Fruit fly (Drosophila melanogaster) whole organism, embryonic: Measurements from ENCODE around the gene ENGase.
A peak's percentile ranks its signal among the peaks of the same experiment; 100 is the strongest.

Experiments
- BEAF-32 ChIP-seq: fragments of 200-800 bp; sonication (Bioruptor generic); optimal IDR thresholded peaks from 3 replicates; lab custom pipeline; 2017; ENCODE audit warnings: missing biosample characterization, missing genetic modification characterization, mild to moderate bottlenecking, moderate library complexity, missing genetic modification reagents
- CG10267 ChIP-seq: fragments of 200-800 bp; sonication (Bioruptor generic); optimal IDR thresholded peaks from 2 replicates; lab custom pipeline; 2018; ENCODE audit warnings: missing biosample characterization, mild to moderate bottlenecking, missing genetic modification characterization, moderate library complexity
- CG10543 ChIP-seq: fragments of 200-800 bp; sonication (Bioruptor generic); optimal IDR thresholded peaks from 3 replicates; lab custom pipeline; 2017; ENCODE audit warnings: missing biosample characterization, mild to moderate bottlenecking, missing genetic modification characterization, moderate library complexity
- CG12071 ChIP-seq: fragments of 200-800 bp; sonication (Bioruptor generic); optimal IDR thresholded peaks from 3 replicates; lab custom pipeline; 2018; ENCODE audit warnings: missing biosample characterization, mild to moderate bottlenecking, missing genetic modification characterization
- CG12659 ChIP-seq: fragments of 200-800 bp; sonication (Bioruptor generic); optimal IDR thresholded peaks from 3 replicates; lab custom pipeline; 2017; ENCODE audit warnings: mild to moderate bottlenecking, missing biosample characterization, missing genetic modification reagents, missing genetic modification characterization
- CG13424 ChIP-seq: fragments of 200-800 bp; sonication (Bioruptor generic); optimal IDR thresholded peaks from 2 replicates; lab custom pipeline; 2019; ENCODE audit warnings: missing biosample characterization, mild to moderate bottlenecking, missing genetic modification characterization, moderate library complexity
- CG14014 ChIP-seq: fragments of 200-800 bp; sonication (Bioruptor generic); IDR thresholded peaks from 2 replicates; pipeline ENCODE4 v1.3.6; 2022; ENCODE audit warnings: missing biosample characterization, missing genetic modification characterization
- CG1602 ChIP-seq: fragments of 200-800 bp; sonication (Bioruptor generic); optimal IDR thresholded peaks from 3 replicates; lab custom pipeline; 2016; ENCODE audit warnings: missing biosample characterization, missing genetic modification characterization
- CG16815 ChIP-seq: fragments of 200-800 bp; sonication (Bioruptor generic); optimal IDR thresholded peaks from 3 replicates; lab custom pipeline; 2017; ENCODE audit warnings: missing biosample characterization, mild to moderate bottlenecking, missing genetic modification characterization
- CG17385 ChIP-seq: fragments of 200-800 bp; sonication (Bioruptor generic); optimal IDR thresholded peaks from 3 replicates; lab custom pipeline; 2018; ENCODE audit warnings: missing biosample characterization, mild to moderate bottlenecking, missing genetic modification characterization
- CG1832 ChIP-seq: fragments of 200-800 bp; sonication (Bioruptor generic); optimal IDR thresholded peaks from 2 replicates; lab custom pipeline; 2017; ENCODE audit warnings: missing biosample characterization, mild to moderate bottlenecking, missing genetic modification characterization, inconsistent platforms
- CG18599 ChIP-seq: fragments of 200-800 bp; sonication (Bioruptor generic); optimal IDR thresholded peaks from 3 replicates; lab custom pipeline; 2017; ENCODE audit warnings: missing biosample characterization, missing genetic modification characterization, mild to moderate bottlenecking, moderate library complexity, missing genetic modification reagents
- CG18764 ChIP-seq: fragments of 200-800 bp; sonication (Bioruptor generic); optimal IDR thresholded peaks from 3 replicates; lab custom pipeline; 2016; ENCODE audit warnings: missing biosample characterization, missing genetic modification characterization
- CG30403 ChIP-seq: fragments of 200-800 bp; sonication (Bioruptor generic); optimal IDR thresholded peaks from 3 replicates; lab custom pipeline; 2016; ENCODE audit warnings: missing biosample characterization, missing genetic modification characterization
- CG34224 ChIP-seq: fragments of 200-800 bp; sonication (Bioruptor generic); IDR thresholded peaks from 3 replicates; pipeline ENCODE4 v1.3.6; 2022; ENCODE audit warnings: missing biosample characterization, missing genetic modification characterization; ENCODE audit not compliant: partially characterized antibody
- CG3847 ChIP-seq: fragments of 200-800 bp; sonication (Bioruptor generic); IDR thresholded peaks from 2 replicates; pipeline ENCODE4 v1.3.6; 2022; ENCODE audit warnings: missing biosample characterization, missing genetic modification characterization
- CG6813 ChIP-seq: fragments of 200-800 bp; sonication (Bioruptor generic); optimal IDR thresholded peaks from 2 replicates; lab custom pipeline; 2017; ENCODE audit warnings: missing biosample characterization, missing genetic modification characterization, mild to moderate bottlenecking, moderate library complexity, missing genetic modification reagents
- CG8290 ChIP-seq, 3 experiments: fragments of 200-800 bp; sonication (Bioruptor generic); optimal IDR thresholded peaks; 2 replicates each; lab custom pipeline; 2016 to 2019; ENCODE audit warnings: missing biosample characterization in 3 of 3, missing genetic modification characterization in 3 of 3, mild to moderate bottlenecking in 2 of 3, moderate library complexity in 1 of 3
- Doc3 ChIP-seq: fragments of 200-800 bp; sonication (Bioruptor generic); IDR thresholded peaks from 3 replicates; pipeline ENCODE4 v1.3.6; 2022; ENCODE audit warnings: missing biosample characterization, missing genetic modification characterization; ENCODE audit not compliant: partially characterized antibody
- Drgx ChIP-seq: fragments of 200-800 bp; sonication (Bioruptor generic); IDR thresholded peaks from 2 replicates; pipeline ENCODE4 v1.3.6; 2022; ENCODE audit warnings: missing biosample characterization, missing genetic modification characterization
- Ets97D ChIP-seq: fragments of 200-800 bp; sonication (Bioruptor generic); optimal IDR thresholded peaks from 3 replicates; lab custom pipeline; 2016; ENCODE audit warnings: missing biosample characterization, missing genetic modification characterization
- H2.0 ChIP-seq: fragments of 200-800 bp; sonication (Bioruptor generic); IDR thresholded peaks from 2 replicates; pipeline ENCODE4 v1.3.6; 2022; ENCODE audit warnings: missing biosample characterization, missing genetic modification characterization
- Hmx ChIP-seq: fragments of 200-800 bp; sonication (Bioruptor generic); optimal IDR thresholded peaks from 2 replicates; lab custom pipeline; 2016; ENCODE audit warnings: missing biosample characterization, missing genetic modification characterization
- MBD-R2 ChIP-seq: fragments of 200-800 bp; sonication (Bioruptor generic); IDR thresholded peaks from 2 replicates; pipeline ENCODE4 v1.3.6; 2022; ENCODE audit warnings: missing biosample characterization, missing genetic modification characterization
- Med ChIP-seq: fragments of 200-800 bp; sonication (Bioruptor generic); peaks from one replicate; lab custom pipeline; 2016; ENCODE audit warnings: missing biosample characterization, missing genetic modification characterization, mild to moderate bottlenecking, inconsistent platforms, moderate library complexity
- Mes4 ChIP-seq: fragments of 200-800 bp; sonication (Bioruptor generic); optimal IDR thresholded peaks from 2 replicates; lab custom pipeline; 2016; ENCODE audit warnings: missing biosample characterization, missing genetic modification characterization
- Optix ChIP-seq: fragments of 200-800 bp; sonication (Bioruptor generic); IDR thresholded peaks from 3 replicates; pipeline ENCODE4 v1.3.6; 2022; ENCODE audit warnings: missing biosample characterization, missing genetic modification characterization
- Sin3A ChIP-seq: fragments of >200 bp; optimal IDR thresholded peaks from 2 replicates; lab custom pipeline; 2018
- Six4 ChIP-seq: fragments of 200-800 bp; sonication (Bioruptor generic); optimal IDR thresholded peaks from 2 replicates; lab custom pipeline; 2016; ENCODE audit warnings: missing biosample characterization, missing genetic modification characterization
- Tbp ChIP-seq: fragments of >200 bp; optimal IDR thresholded peaks from 2 replicates; lab custom pipeline; 2018; ENCODE audit warnings: missing biosample characterization, missing genetic modification characterization
- bcd ChIP-seq: fragments of 200-800 bp; sonication (Bioruptor generic); optimal IDR thresholded peaks from 2 replicates; lab custom pipeline; 2017; ENCODE audit warnings: missing biosample characterization, mild to moderate bottlenecking, missing genetic modification characterization
- bowl ChIP-seq: fragments of 200-800 bp; sonication (Bioruptor generic); IDR thresholded peaks from 2 replicates; pipeline ENCODE4 v1.3.6; 2022; ENCODE audit warnings: missing biosample characterization, missing genetic modification characterization
- cg ChIP-seq: fragments of 200-800 bp; sonication (Bioruptor generic); optimal IDR thresholded peaks from 3 replicates; lab custom pipeline; 2019; ENCODE audit warnings: missing biosample characterization, mild to moderate bottlenecking, missing genetic modification characterization, moderate library complexity
- chn ChIP-seq: fragments of 200-800 bp; sonication (Bioruptor generic); optimal IDR thresholded peaks from 2 replicates; lab custom pipeline; 2016; ENCODE audit warnings: missing biosample characterization, missing genetic modification characterization
- dm ChIP-seq: fragments of 200-800 bp; sonication (Bioruptor generic); optimal IDR thresholded peaks from 3 replicates; lab custom pipeline; 2016; ENCODE audit warnings: missing biosample characterization, missing genetic modification characterization
- hb ChIP-seq: fragments of 200-800 bp; sonication (Bioruptor generic); IDR thresholded peaks from 3 replicates; pipeline ENCODE4 v1.3.6; 2022; ENCODE audit warnings: missing biosample characterization, missing genetic modification characterization; ENCODE audit not compliant: partially characterized antibody
- kah ChIP-seq: fragments of 200-800 bp; sonication (Bioruptor generic); optimal IDR thresholded peaks from 2 replicates; lab custom pipeline; 2018; ENCODE audit warnings: missing biosample characterization, mild to moderate bottlenecking, missing genetic modification characterization
- mam ChIP-seq: fragments of 200-800 bp; sonication (Bioruptor generic); optimal IDR thresholded peaks from 3 replicates; lab custom pipeline; 2016; ENCODE audit warnings: missing biosample characterization, missing genetic modification characterization
- pb ChIP-seq: fragments of 200-800 bp; sonication (Bioruptor generic); optimal IDR thresholded peaks from 3 replicates; lab custom pipeline; 2016; ENCODE audit warnings: missing biosample characterization, missing genetic modification characterization
- phol ChIP-seq: fragments of 200-800 bp; sonication (Bioruptor generic); optimal IDR thresholded peaks from 3 replicates; lab custom pipeline; 2018; ENCODE audit warnings: missing biosample characterization, mild to moderate bottlenecking, missing genetic modification characterization, moderate library complexity
- pros ChIP-seq: fragments of 200-800 bp; sonication (Bioruptor generic); optimal IDR thresholded peaks from 3 replicates; lab custom pipeline; 2019; ENCODE audit warnings: missing biosample characterization, mild to moderate bottlenecking, missing genetic modification characterization, moderate library complexity
- pzg ChIP-seq: fragments of 200-800 bp; sonication (Bioruptor generic); optimal IDR thresholded peaks from 3 replicates; lab custom pipeline; 2018; ENCODE audit warnings: missing biosample characterization, mild to moderate bottlenecking, missing genetic modification characterization, moderate library complexity
- scrt ChIP-seq: fragments of 200-800 bp; sonication (Bioruptor generic); optimal IDR thresholded peaks from 2 replicates; lab custom pipeline; 2018; ENCODE audit warnings: missing biosample characterization, mild to moderate bottlenecking, missing genetic modification characterization, moderate library complexity
- sens ChIP-seq: fragments of 200-800 bp; sonication (Bioruptor generic); peaks from one replicate; lab custom pipeline; 2016; ENCODE audit warnings: missing biosample characterization, missing genetic modification characterization
- shn ChIP-seq: fragments of 200-800 bp; sonication (Bioruptor generic); optimal IDR thresholded peaks from 3 replicates; lab custom pipeline; 2016; ENCODE audit warnings: missing biosample characterization, missing genetic modification characterization
- slbo ChIP-seq: fragments of 200-800 bp; sonication (Bioruptor generic); IDR thresholded peaks from 2 replicates; pipeline ENCODE4 v1.3.6; 2022; ENCODE audit warnings: missing biosample characterization, missing genetic modification characterization
- tio ChIP-seq: fragments of 200-800 bp; sonication (Bioruptor generic); optimal IDR thresholded peaks from 2 replicates; lab custom pipeline; 2017; ENCODE audit warnings: missing biosample characterization, missing genetic modification characterization, inconsistent platforms
- ttk ChIP-seq: fragments of 200-800 bp; sonication (Bioruptor generic); IDR thresholded peaks from 2 replicates; pipeline ENCODE4 v2.1.2; 2022; ENCODE audit warnings: missing biosample characterization, missing genetic modification characterization
- twi ChIP-seq: fragments of 200-800 bp; optimal IDR thresholded peaks from 2 replicates; lab custom pipeline; 2019; ENCODE audit warnings: missing biosample characterization, mild to moderate bottlenecking, missing genetic modification characterization, moderate library complexity
- wek ChIP-seq: fragments of 200-800 bp; sonication (Bioruptor generic); optimal IDR thresholded peaks from 3 replicates; lab custom pipeline; 2018; ENCODE audit warnings: missing biosample characterization, mild to moderate bottlenecking, missing genetic modification characterization, moderate library complexity

ENGase gene

dm6 chrX:17423310-17423945, at the start of gene ENGase (continued):
- TF ChIP-seq twi (tag; lab: Kevin White, UChicago), result peak; percentile 7
- peak; percentile 88 for TF ChIP-seq Med (GFP tag; lab: Kevin White, UChicago)
- TF ChIP-seq Tbp (GFP tag; lab: Kevin White, UChicago), result no peak
- no peak for TF ChIP-seq CG30403
- no peak for TF ChIP-seq CG1602 (GFP tag; lab: Kevin White, UChicago)
- TF ChIP-seq CG12071 (GFP tag; lab: Kevin White, UChicago), result no peak
- TF ChIP-seq CG13424 (tag; lab: Kevin White, UChicago), result no peak
- peak; percentile 99 for TF ChIP-seq CG17385
- TF ChIP-seq Six4 (GFP tag; lab: Kevin White, UChicago), result no peak
- TF ChIP-seq Drgx (GFP tag; lab: Robert Waterston, UW), result no peak
- TF ChIP-seq CG16815 (GFP tag; lab: Kevin White, UChicago), result no peak
- TF ChIP-seq dm (GFP tag; lab: Kevin White, UChicago), result peak; percentile 12
- no peak for TF ChIP-seq mam
- TF ChIP-seq Hmx (GFP tag; lab: Kevin White, UChicago), result no peak
- peak; percentile 4 for TF ChIP-seq CG10543 (GFP tag; lab: Kevin White, UChicago)
- no peak for TF ChIP-seq bowl
- TF ChIP-seq CG8290 (GFP tag; optimal IDR thresholded peaks at IDR 0.05; lab: Kevin White, UChicago), result no peak
- TF ChIP-seq CG8290 (tag; optimal IDR thresholded peaks at IDR 0.05; lab: Kevin White, UChicago), result no peak
- peak; percentile 6 for TF ChIP-seq chn (GFP tag; lab: Kevin White, UChicago)
- peak; percentile 54 for TF ChIP-seq kah
- TF ChIP-seq CG10267 (tag; lab: Kevin White, UChicago), result peak; percentile 91
- no peak for TF ChIP-seq tio (GFP tag; lab: Kevin White, UChicago)
- TF ChIP-seq shn (GFP tag; lab: Kevin White, UChicago), result no peak
- TF ChIP-seq pzg (GFP tag; lab: Kevin White, UChicago), result peak; percentile 23
- no peak for TF ChIP-seq Doc3
- 0 out of 3 replicates have a peak, but pooled peaks have one; percentile 11 for TF ChIP-seq CG34224
- TF ChIP-seq CG6813 (GFP tag; lab: Kevin White, UChicago), result no peak
- TF ChIP-seq wek (GFP tag; lab: Kevin White, UChicago), result no peak
- TF ChIP-seq scrt, result peak; percentile 71
- no peak for TF ChIP-seq bcd (GFP tag; lab: Kevin White, UChicago)
- no peak for TF ChIP-seq Mes4 (GFP tag; lab: Kevin White, UChicago)
- peak; percentile 39; the same call in 1 of the 2 replicates for TF ChIP-seq CG3847 (GFP tag; lab: Robert Waterston, UW)
- peak; percentile 76 for TF ChIP-seq Sin3A (lab: Kevin White, UChicago)
- no peak for TF ChIP-seq hb (GFP tag; lab: Robert Waterston, UW)
- TF ChIP-seq CG12659 (GFP tag; lab: Kevin White, UChicago), result peak; percentile 7
- no peak for TF ChIP-seq ttk (GFP tag; lab: Robert Waterston, UW)
- peak; percentile 70 for TF ChIP-seq MBD-R2
- peak; percentile 36 for TF ChIP-seq pb (GFP tag; lab: Kevin White, UChicago)
- peak; percentile 64 for TF ChIP-seq CG1832 (GFP tag; lab: Kevin White, UChicago)
- peak; percentile 16 for TF ChIP-seq Ets97D
- peak; percentile 76 for TF ChIP-seq sens (GFP tag; lab: Kevin White, UChicago)
- no peak for TF ChIP-seq H2.0 (GFP tag; lab: Robert Waterston, UW)
- TF ChIP-seq pros (GFP tag; lab: Kevin White, UChicago), result peak; percentile 62
- TF ChIP-seq slbo (GFP tag; lab: Robert Waterston, UW), result peak; percentile 52
- TF ChIP-seq CG18764 (GFP tag; lab: Kevin White, UChicago), result no peak
- TF ChIP-seq cg (GFP tag; lab: Kevin White, UChicago), result no peak
- peak; percentile 14 for TF ChIP-seq CG18599 (GFP tag; lab: Kevin White, UChicago)
- TF ChIP-seq Optix (GFP tag; lab: Robert Waterston, UW), result no peak
- no peak for TF ChIP-seq CG14014 (GFP tag; lab: Robert Waterston, UW)
- no peak for TF ChIP-seq phol (tag; lab: Kevin White, UChicago)
- TF ChIP-seq BEAF-32 (GFP tag; lab: Kevin White, UChicago), result peak; percentile 4
